Fruit fly (Drosophila melanogaster) whole organism, embryonic: ENCODE results near the gene Dpp10.

Experiments
- CG11504 ChIP-seq: fragments of 200-800 bp; sonication (Bioruptor generic); optimal IDR thresholded peaks from 3 replicates; lab custom pipeline; 2019; ENCODE audit warnings: missing biosample characterization, mild to moderate bottlenecking, missing genetic modification characterization, moderate library complexity
- CG11695 ChIP-seq: fragments of 200-800 bp; sonication (Bioruptor generic); IDR thresholded peaks from 3 replicates; pipeline ENCODE4 v1.3.6; 2022; ENCODE audit warnings: missing biosample characterization, missing genetic modification characterization
- CG11723 ChIP-seq: fragments of 200-800 bp; sonication (Bioruptor generic); optimal IDR thresholded peaks from 2 replicates; lab custom pipeline; 2017; ENCODE audit warnings: missing biosample characterization, mild to moderate bottlenecking, missing genetic modification characterization
- CG12071 ChIP-seq: fragments of 200-800 bp; sonication (Bioruptor generic); optimal IDR thresholded peaks from 3 replicates; lab custom pipeline; 2018; ENCODE audit warnings: missing biosample characterization, mild to moderate bottlenecking, missing genetic modification characterization
- CG12391 ChIP-seq: fragments of 200-800 bp; sonication (Bioruptor generic); optimal IDR thresholded peaks from 3 replicates; lab custom pipeline; 2018; ENCODE audit warnings: missing biosample characterization, mild to moderate bottlenecking, missing genetic modification characterization, moderate library complexity
- CG15073 ChIP-seq: fragments of 200-800 bp; sonication (Bioruptor generic); optimal IDR thresholded peaks from 2 replicates; lab custom pipeline; 2016; ENCODE audit warnings: missing biosample characterization, missing genetic modification characterization
- CG1529 ChIP-seq: fragments of 200-800 bp; sonication (Bioruptor generic); optimal IDR thresholded peaks from 3 replicates; lab custom pipeline; 2018; ENCODE audit warnings: missing biosample characterization, missing genetic modification characterization
- CG15696 ChIP-seq: fragments of 200-800 bp; sonication (Bioruptor generic); optimal IDR thresholded peaks from 2 replicates; lab custom pipeline; 2019; ENCODE audit warnings: missing biosample characterization, mild to moderate bottlenecking, missing genetic modification characterization, moderate library complexity
- CG1832 ChIP-seq: fragments of 200-800 bp; sonication (Bioruptor generic); optimal IDR thresholded peaks from 2 replicates; lab custom pipeline; 2017; ENCODE audit warnings: missing biosample characterization, mild to moderate bottlenecking, missing genetic modification characterization, inconsistent platforms
- CG2120 ChIP-seq: fragments of 200-800 bp; sonication (Bioruptor generic); optimal IDR thresholded peaks from 3 replicates; lab custom pipeline; 2016; ENCODE audit warnings: missing biosample characterization, missing genetic modification characterization
- CG2129 ChIP-seq: fragments of 200-800 bp; sonication (Bioruptor generic); IDR thresholded peaks from 2 replicates; pipeline ENCODE4 v1.3.6; 2022; ENCODE audit warnings: missing biosample characterization, missing genetic modification characterization; ENCODE audit not compliant: partially characterized antibody
- CG2678 ChIP-seq: fragments of 200-800 bp; sonication (Bioruptor generic); optimal IDR thresholded peaks from 3 replicates; lab custom pipeline; 2019; ENCODE audit warnings: missing biosample characterization, mild to moderate bottlenecking, missing genetic modification characterization, moderate library complexity
- CG34376 ChIP-seq: fragments of 200-800 bp; sonication (Bioruptor generic); optimal IDR thresholded peaks from 2 replicates; lab custom pipeline; 2018; ENCODE audit warnings: missing biosample characterization, mild to moderate bottlenecking, missing genetic modification characterization
- CG3838 ChIP-seq: fragments of 200-800 bp; sonication (Bioruptor generic); optimal IDR thresholded peaks from 3 replicates; lab custom pipeline; 2016; ENCODE audit warnings: missing biosample characterization, missing genetic modification characterization
- CG5245 ChIP-seq: fragments of 200-800 bp; sonication (Bioruptor generic); optimal IDR thresholded peaks from 3 replicates; lab custom pipeline; 2016; ENCODE audit warnings: missing biosample characterization, missing genetic modification characterization
- CG6683 ChIP-seq: fragments of 200-800 bp; sonication (Bioruptor generic); optimal IDR thresholded peaks from 2 replicates; lab custom pipeline; 2017; ENCODE audit warnings: missing biosample characterization, mild to moderate bottlenecking, missing genetic modification characterization, missing genetic modification reagents
- CG7987 ChIP-seq: fragments of 200-800 bp; sonication (Bioruptor generic); optimal IDR thresholded peaks from 2 replicates; lab custom pipeline; 2018; ENCODE audit warnings: missing biosample characterization, mild to moderate bottlenecking, missing genetic modification characterization, moderate library complexity
- CG8924 ChIP-seq: fragments of 200-800 bp; optimal IDR thresholded peaks from 3 replicates; lab custom pipeline; 2019; ENCODE audit warnings: missing biosample characterization, mild to moderate bottlenecking, missing genetic modification characterization, moderate library complexity
- CG9876 ChIP-seq: fragments of 200-800 bp; sonication (Bioruptor generic); optimal IDR thresholded peaks from 2 replicates; lab custom pipeline; 2016; ENCODE audit warnings: missing biosample characterization, missing genetic modification characterization
- CrebB ChIP-seq: fragments of 200-800 bp; sonication (Bioruptor generic); optimal IDR thresholded peaks from 3 replicates; lab custom pipeline; 2018; ENCODE audit warnings: missing biosample characterization, mild to moderate bottlenecking, missing genetic modification characterization
- Dip2 ChIP-seq: fragments of 200-800 bp; sonication (Bioruptor generic); IDR thresholded peaks from 2 replicates; pipeline ENCODE4 v1.3.6; 2022; ENCODE audit warnings: missing biosample characterization, missing genetic modification characterization
- Drgx ChIP-seq: fragments of 200-800 bp; sonication (Bioruptor generic); IDR thresholded peaks from 2 replicates; pipeline ENCODE4 v1.3.6; 2022; ENCODE audit warnings: missing biosample characterization, missing genetic modification characterization
- Ets97D ChIP-seq: fragments of 200-800 bp; sonication (Bioruptor generic); optimal IDR thresholded peaks from 3 replicates; lab custom pipeline; 2016; ENCODE audit warnings: missing biosample characterization, missing genetic modification characterization
- HLH3B ChIP-seq: fragments of 200-800 bp; sonication (Bioruptor generic); IDR thresholded peaks from 2 replicates; pipeline ENCODE4 v1.3.6; 2022; ENCODE audit warnings: missing biosample characterization, missing genetic modification characterization
- HLHmδ ChIP-seq: fragments of 200-800 bp; sonication (Bioruptor generic); optimal IDR thresholded peaks from 2 replicates; lab custom pipeline; 2018; ENCODE audit warnings: missing biosample characterization, mild to moderate bottlenecking, missing genetic modification characterization, moderate library complexity
- NC2α ChIP-seq: fragments of 200-800 bp; sonication (Bioruptor generic); optimal IDR thresholded peaks from 2 replicates; lab custom pipeline; 2016; ENCODE audit warnings: missing biosample characterization, missing genetic modification characterization
- Nf-YA ChIP-seq: fragments of 200-800 bp; sonication (Bioruptor generic); IDR thresholded peaks from 2 replicates; pipeline ENCODE4 v1.3.6; 2022; ENCODE audit warnings: missing biosample characterization, missing genetic modification characterization
- NfI ChIP-seq: fragments of 200-800 bp; sonication (Bioruptor generic); optimal IDR thresholded peaks from 3 replicates; lab custom pipeline; 2018; ENCODE audit warnings: missing biosample characterization, mild to moderate bottlenecking, missing genetic modification characterization, moderate library complexity
- Spps ChIP-seq: fragments of 200-800 bp; sonication (Bioruptor generic); optimal IDR thresholded peaks from 2 replicates; lab custom pipeline; 2018; ENCODE audit warnings: missing biosample characterization, mild to moderate bottlenecking, missing genetic modification characterization
- ap ChIP-seq: fragments of 200-800 bp; sonication (Bioruptor generic); IDR thresholded peaks from 2 replicates; pipeline ENCODE4 v1.3.6; 2022; ENCODE audit warnings: missing biosample characterization, missing genetic modification characterization
- bowl ChIP-seq: fragments of 200-800 bp; sonication (Bioruptor generic); IDR thresholded peaks from 2 replicates; pipeline ENCODE4 v1.3.6; 2022; ENCODE audit warnings: missing biosample characterization, missing genetic modification characterization
- cwo ChIP-seq: fragments of 200-800 bp; sonication (Bioruptor generic); optimal IDR thresholded peaks from 3 replicates; lab custom pipeline; 2017; ENCODE audit warnings: missing biosample characterization, missing genetic modification characterization, mild to moderate bottlenecking, moderate library complexity, missing genetic modification reagents
- esg ChIP-seq: fragments of 200-800 bp; sonication (Bioruptor generic); conservative IDR thresholded peaks from 2 replicates; pipeline ENCODE4 v1.3.6; 2022; ENCODE audit warnings: missing biosample characterization, missing genetic modification characterization
- gfzf ChIP-seq: fragments of 200-800 bp; sonication (Bioruptor generic); optimal IDR thresholded peaks from 2 replicates; lab custom pipeline; 2016; ENCODE audit warnings: missing biosample characterization, mild to moderate bottlenecking, missing genetic modification characterization, moderate library complexity
- h ChIP-seq: fragments of >200 bp; optimal IDR thresholded peaks from 2 replicates; lab custom pipeline; 2017
- lbe ChIP-seq: fragments of 200-800 bp; sonication (Bioruptor generic); optimal IDR thresholded peaks from 2 replicates; lab custom pipeline; 2016; ENCODE audit warnings: missing biosample characterization, mild to moderate bottlenecking, missing genetic modification characterization
- lola ChIP-seq, 3 experiments: fragments of >200 bp in 2 of 3; fragments of 200-800 bp in 1 of 3; sonication (Bioruptor generic) in 1 of 3; optimal IDR thresholded peaks; 2 replicates each; lab custom pipeline; 2017 to 2019; ENCODE audit warnings: missing biosample characterization in 3 of 3, missing genetic modification characterization in 3 of 3, mild to moderate bottlenecking in 1 of 3, moderate library complexity in 1 of 3
- odd ChIP-seq: fragments of 200-800 bp; sonication (Bioruptor generic); optimal IDR thresholded peaks from 2 replicates; lab custom pipeline; 2017; ENCODE audit warnings: missing biosample characterization, mild to moderate bottlenecking, missing genetic modification characterization
- org-1 ChIP-seq: fragments of 200-800 bp; sonication (Bioruptor generic); optimal IDR thresholded peaks from 2 replicates; lab custom pipeline; 2017; ENCODE audit warnings: missing biosample characterization, missing genetic modification characterization
- p53 ChIP-seq: fragments of 200-800 bp; sonication (Bioruptor generic); optimal IDR thresholded peaks from 2 replicates; lab custom pipeline; 2016; ENCODE audit warnings: missing biosample characterization, missing genetic modification characterization
- peb ChIP-seq: fragments of 200-800 bp; sonication (Bioruptor generic); IDR thresholded peaks from 2 replicates; pipeline ENCODE4 v1.3.6; 2022; ENCODE audit warnings: missing biosample characterization, missing genetic modification characterization
- psq ChIP-seq: fragments of 200-800 bp; sonication (Bioruptor generic); optimal IDR thresholded peaks from 2 replicates; lab custom pipeline; 2017; ENCODE audit warnings: missing biosample characterization, missing genetic modification characterization
- pzg ChIP-seq: fragments of 200-800 bp; sonication (Bioruptor generic); optimal IDR thresholded peaks from 3 replicates; lab custom pipeline; 2018; ENCODE audit warnings: missing biosample characterization, mild to moderate bottlenecking, missing genetic modification characterization, moderate library complexity
- repo ChIP-seq: fragments of 200-800 bp; sonication (Bioruptor generic); optimal IDR thresholded peaks from 2 replicates; lab custom pipeline; 2016; ENCODE audit warnings: missing biosample characterization, missing genetic modification characterization
- row ChIP-seq: fragments of 200-800 bp; sonication (Bioruptor generic); IDR thresholded peaks from 3 replicates; pipeline ENCODE4 v1.3.6; 2022; ENCODE audit warnings: missing biosample characterization, missing genetic modification characterization
- salm ChIP-seq: fragments of 200-800 bp; sonication (Bioruptor generic); optimal IDR thresholded peaks from 2 replicates; lab custom pipeline; 2018; ENCODE audit warnings: missing biosample characterization, mild to moderate bottlenecking, missing genetic modification characterization
- slbo ChIP-seq: fragments of 200-800 bp; sonication (Bioruptor generic); IDR thresholded peaks from 2 replicates; pipeline ENCODE4 v1.3.6; 2022; ENCODE audit warnings: missing biosample characterization, missing genetic modification characterization
- so ChIP-seq: fragments of 200-800 bp; sonication (Bioruptor generic); IDR thresholded peaks from 3 replicates; pipeline ENCODE4 v1.3.6; 2022; ENCODE audit warnings: missing biosample characterization, missing genetic modification characterization
- tgo ChIP-seq: fragments of 200-800 bp; sonication (Bioruptor generic); IDR thresholded peaks from 3 replicates; pipeline ENCODE4 v1.3.6; 2022; ENCODE audit warnings: missing biosample characterization, missing genetic modification characterization
- tx ChIP-seq: fragments of 200-800 bp; sonication (Bioruptor generic); optimal IDR thresholded peaks from 2 replicates; lab custom pipeline; 2016; ENCODE audit warnings: missing biosample characterization, missing genetic modification characterization
- zf30C ChIP-seq: fragments of 200-800 bp; sonication (Bioruptor generic); optimal IDR thresholded peaks from 3 replicates; lab custom pipeline; 2018; ENCODE audit warnings: missing biosample characterization, mild to moderate bottlenecking, missing genetic modification characterization

The Dpp10 gene

DNA sequence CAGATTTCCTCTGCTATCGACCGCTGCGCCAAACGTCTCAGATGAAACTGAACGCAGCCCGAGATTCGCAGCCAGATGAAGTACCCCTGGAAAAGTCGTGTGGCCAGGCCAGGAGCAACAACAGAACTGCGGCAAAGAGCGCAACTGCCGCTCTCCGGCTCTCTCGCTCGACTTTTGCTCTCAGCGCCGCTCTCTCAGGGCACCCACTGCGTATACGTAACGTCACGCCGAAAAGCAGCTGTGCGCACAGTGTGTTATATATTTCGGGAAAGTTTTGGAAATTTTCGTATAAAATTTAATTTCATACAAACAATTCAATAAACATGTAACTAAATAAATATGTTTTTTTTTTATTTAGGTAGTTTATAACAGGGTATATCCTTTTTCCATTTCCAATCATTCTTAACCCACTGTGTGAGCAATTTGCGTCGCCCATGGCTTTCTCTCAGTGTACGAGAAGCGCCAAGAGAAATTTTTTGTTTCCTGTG is at the start of gene Dpp10 (continued):
- TF ChIP-seq CG5245 (GFP tag; lab: Kevin White, UChicago) (peak; percentile 61), Spps (tag; lab: Kevin White, UChicago) (no peak), p53 (GFP tag; lab: Kevin White, UChicago) (no peak), slbo (GFP tag; lab: Robert Waterston, UW) (peak; percentile 99), psq (GFP tag; lab: Kevin White, UChicago) (peak; percentile 12), HLH3B (peak; percentile 95), CG11504 (tag; lab: Kevin White, UChicago) (peak; percentile 91), HLHmδ (GFP tag; lab: Kevin White, UChicago) (no peak), esg (GFP tag; lab: Robert Waterston, UW) (peak; percentile 95), CG2129 (no peak), CG15073 (GFP tag; lab: Kevin White, UChicago) (peak; percentile 21), CG3838 (GFP tag; lab: Kevin White, UChicago) (peak; percentile 55), CG1832 (GFP tag; lab: Kevin White, UChicago) (no peak), odd (GFP tag; lab: Kevin White, UChicago) (peak; percentile 87), CrebB (tag; lab: Kevin White, UChicago) (peak; percentile 90), CG12391 (tag; lab: Kevin White, UChicago) (peak; percentile 90), CG2120 (GFP tag; lab: Kevin White, UChicago) (peak; percentile 98), CG8924 (peak; percentile 90), so (GFP tag; lab: Robert Waterston, UW) (peak; percentile 95), Nf-YA (GFP tag; lab: Robert Waterston, UW) (peak; percentile 90), row (peak; percentile 98), org-1 (peak; percentile 88), CG11695 (peak; percentile 95), CG34376 (GFP tag; lab: Kevin White, UChicago) (peak; percentile 93), tgo (GFP tag; lab: Robert Waterston, UW) (peak; percentile 96), CG6683 (GFP tag; lab: Kevin White, UChicago) (peak; percentile 89), CG12071 (GFP tag; lab: Kevin White, UChicago) (peak; percentile 85), cwo (GFP tag; lab: Kevin White, UChicago) (peak; percentile 93), tx (GFP tag; lab: Kevin White, UChicago) (peak; percentile 87), Dip2 (GFP tag; lab: Robert Waterston, UW) (0 out of 2 replicates have a peak, but pooled peaks have one; percentile 44), CG1529 (GFP tag; lab: Kevin White, UChicago) (peak; percentile 78), CG11723 (GFP tag; lab: Kevin White, UChicago) (peak; percentile 59), NfI (GFP tag; lab: Kevin White, UChicago) (peak; percentile 92), pzg (GFP tag; lab: Kevin White, UChicago) (peak; percentile 13), peb (peak; percentile 90), h (lab: Kevin White, UChicago) (no peak), bowl (GFP tag; lab: Robert Waterston, UW) (peak; percentile 93), repo (GFP tag; lab: Kevin White, UChicago) (peak; percentile 61), salm (tag; lab: Kevin White, UChicago) (peak; percentile 60), CG15696 (tag; lab: Kevin White, UChicago) (peak; percentile 68), NC2α (GFP tag; lab: Kevin White, UChicago) (peak; percentile 30), ap (GFP tag; lab: Robert Waterston, UW) (peak; percentile 89), CG9876 (GFP tag; lab: Kevin White, UChicago) (peak; percentile 64), zf30C (peak; percentile 65), lola (GFP tag; optimal IDR thresholded peaks at IDR 0.05; lab: Kevin White, UChicago) (no peak), Drgx (GFP tag; lab: Robert Waterston, UW) (peak; percentile 93), Ets97D (peak; percentile 55), lbe (no peak), gfzf (no peak), CG2678 (tag; lab: Kevin White, UChicago) (peak; percentile 95), CG7987 (GFP tag; lab: Kevin White, UChicago) (peak; percentile 60)
